Fruit fly (Drosophila melanogaster): ENCODE data around the gene CG14851.

Gene CG14851

dm6 chr3R:14597935-14598424 is 35.8 kb downstream of the CG14851 start (continued):
- TF ChIP-seq CG34406 (GFP tag; optimal IDR thresholded peaks at IDR 0.05) (peak; percentile 45), Eip78C (GFP tag) (peak; percentile 79), achi (GFP tag; optimal IDR thresholded peaks at IDR 0.05) (peak; percentile 44), Smox (GFP tag; optimal IDR thresholded peaks at IDR 0.05) (no peak), CG15336 (GFP tag; IDR thresholded peaks at IDR 0.05) (peak; percentile 30; the same call in 1 of the 2 replicates), CG1621 (tag; optimal IDR thresholded peaks at IDR 0.05) (peak; percentile 35), CG32006 (GFP tag; optimal IDR thresholded peaks at IDR 0.05) (peak; percentile 58), Gug (GFP tag; IDR thresholded peaks at IDR 0.05) (peak; percentile 35; the same call in 1 of the 2 replicates), CG6163 (GFP tag; IDR thresholded peaks at IDR 0.05) (0 out of 3 replicates have a peak, but pooled peaks have one; percentile 21), CG6808 (GFP tag; optimal IDR thresholded peaks at IDR 0.05) (peak; percentile 56), Hr4 (GFP tag; optimal IDR thresholded peaks at IDR 0.05) (peak; percentile 34), CG11902 (GFP tag; optimal IDR thresholded peaks at IDR 0.05) (no peak), lz (GFP tag; optimal IDR thresholded peaks at IDR 0.05) (no peak), salr (GFP tag; optimal IDR thresholded peaks at IDR 0.05) (peak in 1 of 2 experiments; percentile 21), esn (GFP tag; optimal IDR thresholded peaks at IDR 0.05) (no peak), OdsH (GFP tag; optimal IDR thresholded peaks at IDR 0.05) (peak; percentile 36), pdm3 (GFP tag; optimal IDR thresholded peaks at IDR 0.05) (peak; percentile 40), fkh (GFP tag; optimal IDR thresholded peaks at IDR 0.05) (no peak)

DNA sequence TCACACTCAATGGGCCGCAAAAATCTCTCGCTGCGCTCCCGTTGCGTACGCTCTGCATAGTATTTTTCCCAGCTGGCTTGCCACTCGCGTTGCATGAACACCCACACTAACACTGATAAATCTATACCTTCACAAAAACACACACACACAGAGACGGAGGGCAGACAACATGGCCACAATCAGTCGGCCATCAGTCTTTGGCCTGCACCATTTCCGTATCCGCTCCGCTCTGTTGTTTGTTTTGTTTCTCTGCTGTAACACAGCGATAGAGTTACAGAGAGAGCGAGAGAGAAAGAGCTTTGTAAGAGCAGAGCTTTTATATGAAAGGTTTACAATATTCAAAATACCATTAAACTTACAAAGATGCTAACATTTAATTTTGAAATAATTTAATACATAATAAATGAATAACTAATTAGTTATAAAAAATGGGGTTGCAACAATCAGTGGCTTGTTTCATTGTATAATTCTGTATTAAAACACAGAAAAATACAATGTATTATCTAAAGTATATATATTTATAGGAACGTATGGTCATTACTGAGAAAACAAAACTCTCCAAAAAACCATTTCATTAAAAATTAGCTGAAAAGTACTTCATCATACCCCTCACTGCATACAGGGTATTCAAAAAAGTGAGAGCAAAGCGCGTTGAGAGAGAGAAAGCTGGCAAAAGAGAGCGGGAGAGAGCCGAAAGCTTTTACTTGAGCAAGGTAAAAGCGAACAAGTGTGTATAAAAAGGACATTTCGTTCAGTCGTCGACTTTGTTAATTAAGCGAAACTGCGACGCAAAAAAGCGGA is 47.0 kb downstream of the CG14851 start, which contains the start of gene CG14853:
TSS of gene CG14853 (plus strand) at position 751 of the 801 bp plus-strand sequence.
- TF ChIP-seq Hr38 (GFP tag; optimal IDR thresholded peaks at IDR 0.05): no peak
- TF ChIP-seq net (GFP tag; optimal IDR thresholded peaks at IDR 0.05): peak; percentile 65
- TF ChIP-seq CG6163 (GFP tag; IDR thresholded peaks at IDR 0.05): peak; percentile 36; the same call in 2 of the 3 replicates
- peak; percentile 3 for TF ChIP-seq CG10669 (GFP tag; optimal IDR thresholded peaks at IDR 0.05)
- TF ChIP-seq Hr39 (GFP tag; optimal IDR thresholded peaks at IDR 0.05): peak; percentile 18
- TF ChIP-seq CG32006 (GFP tag; optimal IDR thresholded peaks at IDR 0.05): peak; percentile 78
- peak in 1 of 2 experiments; percentile 60 for TF ChIP-seq ss (GFP tag; optimal IDR thresholded peaks at IDR 0.05)
- TF ChIP-seq CG11294 (GFP tag; IDR thresholded peaks at IDR 0.05): peak; percentile 35; the same call in 1 of the 2 replicates
- peak; percentile 39 for TF ChIP-seq Smox (GFP tag; optimal IDR thresholded peaks at IDR 0.05)
- TF ChIP-seq CG3032 (tag; optimal IDR thresholded peaks at IDR 0.05): peak; percentile 54
- peak; percentile 48 for TF ChIP-seq CG9139 (GFP tag; optimal IDR thresholded peaks at IDR 0.05)
- no peak for TF ChIP-seq CG6854 (GFP tag; optimal IDR thresholded peaks at IDR 0.05)
- TF ChIP-seq esn (GFP tag; optimal IDR thresholded peaks at IDR 0.05): peak; percentile 51
- peak; percentile 37 for TF ChIP-seq CG4318 (GFP tag; optimal IDR thresholded peaks at IDR 0.05)
- peak; percentile 16 for TF ChIP-seq CG31627 (GFP tag; optimal IDR thresholded peaks at IDR 0.05)
- peak; percentile 50 for TF ChIP-seq svp (GFP tag)
- no peak for TF ChIP-seq Sox14 (GFP tag; optimal IDR thresholded peaks at IDR 0.05)
- peak; percentile 59 for TF ChIP-seq acj6 (GFP tag; optimal IDR thresholded peaks at IDR 0.05)
- TF ChIP-seq Ets96B (tag; optimal IDR thresholded peaks at IDR 0.05): peak; percentile 67
- TF ChIP-seq fd85E (GFP tag; optimal IDR thresholded peaks at IDR 0.05): no peak
- no peak for TF ChIP-seq Blimp-1 (GFP tag; optimal IDR thresholded peaks at IDR 0.05)
- TF ChIP-seq CG15336 (GFP tag; IDR thresholded peaks at IDR 0.05): peak; percentile 74
- TF ChIP-seq fd59A (GFP tag; optimal IDR thresholded peaks at IDR 0.05): peak; percentile 20
- peak; percentile 51; the same call in 1 of the 3 replicates for TF ChIP-seq eg (GFP tag; IDR thresholded peaks at IDR 0.05)
- peak; percentile 21 for TF ChIP-seq CG3919 (GFP tag; optimal IDR thresholded peaks at IDR 0.05)
- TF ChIP-seq vri (GFP tag; optimal IDR thresholded peaks at IDR 0.05): peak; percentile 42
- TF ChIP-seq Hr4 (GFP tag; optimal IDR thresholded peaks at IDR 0.05): peak; percentile 55
- peak; percentile 22 for TF ChIP-seq Met (GFP tag; optimal IDR thresholded peaks at IDR 0.05)
- TF ChIP-seq spab (GFP tag; optimal IDR thresholded peaks at IDR 0.05): no peak
- TF ChIP-seq salr (GFP tag; optimal IDR thresholded peaks at IDR 0.05): peak; percentile 5 to 53
- TF ChIP-seq pdm3 (GFP tag; optimal IDR thresholded peaks at IDR 0.05): peak; percentile 33
- no peak for TF ChIP-seq dac (GFP tag; optimal IDR thresholded peaks at IDR 0.05)
- no peak for TF ChIP-seq cyc (GFP tag; optimal IDR thresholded peaks at IDR 0.05)
- TF ChIP-seq CG10631 (GFP tag; optimal IDR thresholded peaks at IDR 0.05): peak; percentile 39
- peak; percentile 9 for TF ChIP-seq CG6808 (GFP tag; optimal IDR thresholded peaks at IDR 0.05)
- peak; percentile 63 for TF ChIP-seq fkh (GFP tag; optimal IDR thresholded peaks at IDR 0.05)
- no peak for TF ChIP-seq CG8319 (GFP tag; optimal IDR thresholded peaks at IDR 0.05)
- TF ChIP-seq Sox15 (GFP tag; optimal IDR thresholded peaks at IDR 0.05): peak; percentile 46
